Worm (Caenorhabditis elegans) whole organism, L1 larva: ENCODE data around the gene ZK470.6.

Source experiments
- C04F5.9 ChIP-seq: sonication (generic microtip); optimal IDR thresholded peaks from 2 replicates; lab custom pipeline; 2016; ENCODE audit warnings: missing genetic modification characterization, missing compliant biosample characterization
- C34B4.2 ChIP-seq: sonication (generic microtip); optimal IDR thresholded peaks from 2 replicates; lab custom pipeline; 2017; ENCODE audit warnings: mild to moderate bottlenecking, missing genetic modification characterization, missing compliant biosample characterization
- F16B12.6 ChIP-seq: fragments of 150-350 bp; optimal IDR thresholded peaks from 2 replicates; lab custom pipeline; 2014; ENCODE audit warnings: missing biosample characterization, missing genetic modification characterization
- Y116A8C.19 ChIP-seq: sonication (generic microtip); optimal IDR thresholded peaks from 2 replicates; lab custom pipeline; 2016; ENCODE audit warnings: missing compliant biosample characterization, missing genetic modification characterization, borderline replicate concordance
- aly-2 ChIP-seq: fragments of 150-350 bp; optimal IDR thresholded peaks from 2 replicates; lab custom pipeline; 2014; ENCODE audit warnings: missing biosample characterization, missing genetic modification characterization
- blmp-1 ChIP-seq: fragments of 150-350 bp; optimal IDR thresholded peaks from 2 replicates; lab custom pipeline; 2014; ENCODE audit warnings: missing biosample characterization, missing genetic modification characterization
- ceh-63 ChIP-seq: fragments of 200-800 bp; sonication (Bioruptor generic); optimal IDR thresholded peaks from 2 replicates; lab custom pipeline; 2018; ENCODE audit warnings: mild to moderate bottlenecking, missing genetic modification characterization, missing compliant biosample characterization
- ceh-8 ChIP-seq: fragments of 200-800 bp; sonication (Bioruptor generic); optimal IDR thresholded peaks from 2 replicates; lab custom pipeline; 2018; ENCODE audit warnings: mild to moderate bottlenecking, missing genetic modification characterization, moderate library complexity, missing compliant biosample characterization
- ceh-82 ChIP-seq, 3 experiments: fragments of 150-350 bp in 1 of 3; sonication (generic microtip) in 2 of 3; optimal IDR thresholded peaks; 2 replicates each; lab custom pipeline; 2014 to 2017; ENCODE audit warnings: missing biosample characterization in 3 of 3, missing genetic modification characterization in 3 of 3
- ceh-88 ChIP-seq: fragments of 200-800 bp; sonication (Bioruptor generic); IDR thresholded peaks from 2 replicates; pipeline ENCODE4 v1.3.6; 2022; ENCODE audit warnings: missing genetic modification characterization, missing compliant biosample characterization
- ceh-90 ChIP-seq: sonication (generic microtip); optimal IDR thresholded peaks from 2 replicates; lab custom pipeline; 2016; ENCODE audit warnings: missing genetic modification characterization, missing compliant biosample characterization
- ces-1 ChIP-seq: fragments of 150-350 bp; optimal IDR thresholded peaks from 2 replicates; lab custom pipeline; 2014; ENCODE audit warnings: missing biosample characterization, missing genetic modification reagents, missing genetic modification characterization
- dsc-1 ChIP-seq: sonication (generic microtip); optimal IDR thresholded peaks from 2 replicates; lab custom pipeline; 2016; ENCODE audit warnings: mild to moderate bottlenecking, missing genetic modification characterization, missing compliant biosample characterization
- ets-5 ChIP-seq: fragments of 200-800 bp; sonication (Bioruptor generic); IDR thresholded peaks from 2 replicates; pipeline ENCODE4 v1.3.6; 2022; ENCODE audit warnings: missing genetic modification characterization, missing compliant biosample characterization
- fkh-10 ChIP-seq: sonication (generic microtip); optimal IDR thresholded peaks from 2 replicates; lab custom pipeline; 2017; ENCODE audit warnings: missing biosample characterization, missing genetic modification reagents, missing genetic modification characterization
- fkh-8 ChIP-seq: sonication (generic microtip); optimal IDR thresholded peaks from 2 replicates; lab custom pipeline; 2016; ENCODE audit warnings: mild to moderate bottlenecking, missing genetic modification characterization, missing compliant biosample characterization
- hpl-2 ChIP-seq: fragments of 150-350 bp; optimal IDR thresholded peaks from 2 replicates; lab custom pipeline; 2014; ENCODE audit warnings: missing biosample characterization, missing genetic modification reagents, missing genetic modification characterization
- jun-1 ChIP-seq: fragments of 150-350 bp; optimal IDR thresholded peaks from 2 replicates; lab custom pipeline; 2014; ENCODE audit warnings: missing biosample characterization, missing genetic modification reagents, missing genetic modification characterization
- lin-14 ChIP-seq: fragments of 200-800 bp; sonication (Bioruptor generic); optimal IDR thresholded peaks from 2 replicates; lab custom pipeline; 2018; ENCODE audit warnings: mild to moderate bottlenecking, missing genetic modification characterization, moderate library complexity, missing compliant biosample characterization
- lin-15B ChIP-seq: fragments of 150-350 bp; sonication (generic microtip); optimal IDR thresholded peaks from 3 replicates; lab custom pipeline; 2014; ENCODE audit warnings: missing biosample characterization, missing genetic modification characterization
- mdl-1 ChIP-seq, 2 experiments: fragments of 150-350 bp; optimal IDR thresholded peaks; 2 replicates each; lab custom pipeline; 2014 to 2017; ENCODE audit warnings: missing biosample characterization in 2 of 2, missing genetic modification characterization in 2 of 2, inconsistent platforms in 1 of 2
- nhr-12 ChIP-seq: sonication (generic microtip); optimal IDR thresholded peaks from 2 replicates; lab custom pipeline; 2017; ENCODE audit warnings: missing biosample characterization, missing genetic modification characterization
- nhr-20 ChIP-seq: sonication (generic microtip); optimal IDR thresholded peaks from 2 replicates; lab custom pipeline; 2016; ENCODE audit warnings: mild to moderate bottlenecking, missing genetic modification characterization, missing compliant biosample characterization
- nhr-28 ChIP-seq: fragments of 150-350 bp; optimal IDR thresholded peaks from 2 replicates; lab custom pipeline; 2014; ENCODE audit warnings: missing biosample characterization, missing genetic modification characterization
- nhr-47 ChIP-seq: sonication (generic microtip); optimal IDR thresholded peaks from 2 replicates; lab custom pipeline; 2016; ENCODE audit warnings: mild to moderate bottlenecking, missing genetic modification characterization, moderate library complexity, missing compliant biosample characterization
- nhr-71 ChIP-seq: sonication (generic microtip); optimal IDR thresholded peaks from 2 replicates; lab custom pipeline; 2016; ENCODE audit warnings: mild to moderate bottlenecking, missing genetic modification characterization, moderate library complexity, missing compliant biosample characterization
- nhr-85 ChIP-seq: sonication (generic microtip); peaks from one replicate; lab custom pipeline; 2016; ENCODE audit warnings: missing genetic modification characterization, inconsistent platforms, missing compliant biosample characterization
- nhr-90 ChIP-seq: sonication (generic microtip); optimal IDR thresholded peaks from 2 replicates; lab custom pipeline; 2016; ENCODE audit warnings: mild to moderate bottlenecking, missing genetic modification characterization, missing compliant biosample characterization; ENCODE audit not compliant: poor library complexity
- rnt-1 ChIP-seq: sonication (generic microtip); optimal IDR thresholded peaks from 2 replicates; lab custom pipeline; 2016; ENCODE audit warnings: mild to moderate bottlenecking, missing genetic modification characterization, moderate library complexity, missing compliant biosample characterization
- snu-23 ChIP-seq: sonication (generic microtip); optimal IDR thresholded peaks from 2 replicates; lab custom pipeline; 2016; ENCODE audit warnings: missing genetic modification characterization, missing compliant biosample characterization
- sox-4 ChIP-seq: sonication (generic microtip); optimal IDR thresholded peaks from 2 replicates; lab custom pipeline; 2016; ENCODE audit warnings: missing genetic modification characterization, missing compliant biosample characterization
- sup-37 ChIP-seq: fragments of 200-800 bp; sonication (Bioruptor generic); optimal IDR thresholded peaks from 2 replicates; lab custom pipeline; 2018; ENCODE audit warnings: mild to moderate bottlenecking, missing genetic modification characterization, missing compliant biosample characterization
- unc-130 ChIP-seq: fragments of 150-350 bp; optimal IDR thresholded peaks from 2 replicates; lab custom pipeline; 2017; ENCODE audit warnings: missing biosample characterization, missing genetic modification characterization, inconsistent platforms
- unc-30 ChIP-seq: sonication (generic microtip); optimal IDR thresholded peaks from 2 replicates; lab custom pipeline; 2017; ENCODE audit warnings: missing biosample characterization, missing genetic modification characterization
- unc-62 ChIP-seq: fragments of 150-350 bp; optimal IDR thresholded peaks from 2 replicates; lab custom pipeline; 2014; ENCODE audit warnings: missing biosample characterization, missing genetic modification reagents, missing genetic modification characterization
- vab-15 ChIP-seq: sonication (generic microtip); optimal IDR thresholded peaks from 2 replicates; lab custom pipeline; 2017; ENCODE audit warnings: missing genotype, mild to moderate bottlenecking, missing genetic modification characterization, missing compliant biosample characterization
- xbp-1 ChIP-seq: sonication (generic microtip); optimal IDR thresholded peaks from 2 replicates; lab custom pipeline; 2016; ENCODE audit warnings: missing genetic modification characterization, missing compliant biosample characterization
- zag-1 ChIP-seq: fragments of 150-350 bp; optimal IDR thresholded peaks from 2 replicates; lab custom pipeline; 2014; ENCODE audit warnings: missing biosample characterization, missing genetic modification characterization
- zip-4 ChIP-seq: fragments of 200-800 bp; sonication (Bioruptor generic); optimal IDR thresholded peaks from 2 replicates; lab custom pipeline; 2018; ENCODE audit warnings: mild to moderate bottlenecking, missing genetic modification characterization, moderate library complexity, missing compliant biosample characterization
- ztf-11 ChIP-seq, 2 experiments: sonication (generic microtip); optimal IDR thresholded peaks; 2 replicates each; lab custom pipeline; 2016 to 2017; ENCODE audit warnings: missing genetic modification characterization in 2 of 2, missing biosample characterization in 1 of 2, missing compliant biosample characterization in 1 of 2

Gene ZK470.6

DNA sequence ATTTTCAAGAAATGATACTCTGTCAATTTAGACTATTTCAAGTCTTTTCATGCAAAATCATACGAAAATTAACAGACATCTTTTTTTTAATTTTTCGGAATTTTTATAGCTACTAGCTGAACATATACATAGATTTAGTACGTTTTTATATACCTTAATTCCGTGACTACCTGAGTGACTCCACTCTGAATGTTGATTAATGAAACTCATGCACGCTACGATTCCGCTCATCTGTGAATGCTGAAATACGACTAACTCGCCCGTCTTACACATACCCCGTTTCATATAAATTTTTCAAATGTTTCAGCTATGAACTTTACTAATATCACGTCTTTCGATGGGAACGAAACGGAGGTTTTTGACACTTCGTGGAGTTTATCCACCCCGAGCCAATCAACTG is 10.1 kb downstream of the ZK470.6 start, which contains the start of gene ZK470.14:
ZK470.14 (plus strand) TSS at position 301 of the 400 bp plus-strand sequence.
- TF ChIP-seq lin-15B (tag; lab: Kevin White, UChicago) (no peak), ceh-90 (tag; lab: Kevin White, UChicago) (no peak), snu-23 (GFP tag; lab: Kevin White, UChicago) (no peak), lin-14 (GFP tag; lab: Kevin White, UChicago) (no peak), ets-5 (GFP tag; lab: Robert Waterston, UW) (no peak), nhr-28 (tag; lab: Kevin White, UChicago) (no peak), ceh-8 (GFP tag; lab: Kevin White, UChicago) (no peak), ztf-11 (tag; optimal IDR thresholded peaks at IDR 0.05; lab: Kevin White, UChicago) (no peak), unc-62 (GFP tag; lab: Kevin White, UChicago) (no peak), ceh-88 (GFP tag; lab: Robert Waterston, UW) (no peak), unc-130 (tag; lab: Kevin White, UChicago) (no peak), ceh-63 (GFP tag; lab: Kevin White, UChicago) (no peak), rnt-1 (no peak), nhr-47 (tag; lab: Kevin White, UChicago) (no peak), sox-4 (tag; lab: Kevin White, UChicago) (no peak), zip-4 (GFP tag; lab: Kevin White, UChicago) (no peak), ces-1 (GFP tag; lab: Kevin White, UChicago) (no peak)

DNA sequence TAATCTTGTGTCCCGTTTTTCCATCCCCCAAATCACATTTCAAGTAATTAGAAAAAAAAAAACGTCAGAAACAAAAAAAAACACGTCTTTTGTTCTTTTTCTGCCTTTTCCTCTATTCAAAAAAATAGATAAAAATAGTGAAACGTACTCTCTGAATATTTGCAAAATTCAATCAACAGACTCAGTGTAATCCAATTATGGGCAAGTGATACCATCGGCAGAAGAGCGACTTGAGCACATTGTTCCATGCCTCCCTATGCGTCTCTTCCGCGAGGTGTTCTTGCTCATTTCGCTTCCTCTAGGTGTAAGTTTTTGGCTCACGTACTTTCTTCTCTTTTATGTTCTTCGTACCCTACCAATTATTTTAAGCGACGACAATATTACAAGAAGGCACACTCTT is 13.9 kb downstream of the ZK470.6 start, which contains the start of gene ZK470.1:
ZK470.1 (plus strand) TSS at position 301 of the 400 bp plus-strand sequence.
- TF ChIP-seq xbp-1 (tag; lab: Kevin White, UChicago) (no peak), lin-14 (GFP tag; lab: Kevin White, UChicago) (peak; percentile 9), Y116A8C.19 (tag; lab: Kevin White, UChicago) (no peak)

DNA sequence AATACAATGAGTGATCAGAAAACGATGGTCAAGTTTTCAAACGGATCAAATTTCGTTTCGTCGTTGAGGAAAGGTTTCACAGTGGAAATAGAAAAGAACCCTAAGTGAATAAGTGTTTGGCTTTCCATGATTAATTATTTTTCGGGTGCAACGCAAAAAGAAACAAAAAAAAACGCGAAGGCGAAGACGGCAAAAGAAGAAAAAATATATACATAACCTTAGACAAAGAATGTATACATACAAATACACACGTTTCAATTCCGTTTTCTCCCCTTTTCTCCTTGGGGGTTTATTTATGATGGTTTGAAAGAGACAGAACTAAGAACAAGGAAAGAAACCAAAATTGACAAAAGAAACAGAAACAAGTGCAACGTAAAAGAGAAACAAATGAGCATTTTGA is 15.4 kb downstream of the ZK470.6 start:
- no peak for TF ChIP-seq jun-1 (tag; lab: Kevin White, UChicago)
- peak; percentile 62 for TF ChIP-seq nhr-85 (tag; lab: Kevin White, UChicago)
- TF ChIP-seq unc-30 (tag; lab: Kevin White, UChicago), result no peak
- no peak for TF ChIP-seq nhr-12
- peak; percentile 39 for TF ChIP-seq lin-14 (GFP tag; lab: Kevin White, UChicago)
- no peak for TF ChIP-seq ceh-8 (GFP tag; lab: Kevin White, UChicago)
- no peak for TF ChIP-seq aly-2 (tag; lab: Kevin White, UChicago)
- TF ChIP-seq nhr-20 (tag; lab: Kevin White, UChicago), result no peak
- no peak for TF ChIP-seq vab-15 (tag; lab: Kevin White, UChicago)
- TF ChIP-seq nhr-71 (tag; lab: Kevin White, UChicago), result peak; percentile 0
- TF ChIP-seq blmp-1 (tag; lab: Kevin White, UChicago), result peak; percentile 50
- TF ChIP-seq hpl-2, result no peak
- TF ChIP-seq fkh-8 (tag; lab: Kevin White, UChicago), result no peak
- TF ChIP-seq, all 84 proteins: peak for 4

DNA sequence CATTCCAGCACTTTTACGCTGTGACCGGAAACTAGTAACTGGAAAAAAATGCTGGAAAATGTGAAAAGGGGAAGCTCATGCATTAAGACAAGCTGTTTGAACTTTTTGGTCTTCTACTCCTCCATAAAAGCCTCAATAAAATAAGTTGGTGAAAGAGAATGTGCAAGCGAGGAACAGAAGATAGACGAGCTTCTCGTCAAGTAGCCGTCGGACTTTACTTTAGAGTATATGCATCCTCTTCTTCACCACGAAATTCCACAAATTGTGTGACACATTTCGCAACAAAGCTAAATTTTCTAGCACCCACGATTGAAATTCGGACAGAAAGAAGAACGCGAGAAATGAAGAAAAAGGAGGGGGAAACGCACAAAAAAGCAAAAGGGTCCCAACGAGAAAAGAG is 17.4 kb downstream of the ZK470.6 start:
- TF ChIP-seq ceh-82 (tag; optimal IDR thresholded peaks at IDR 0.05; lab: Kevin White, UChicago), result no peak
- TF ChIP-seq sup-37, result no peak
- no peak for TF ChIP-seq snu-23 (GFP tag; lab: Kevin White, UChicago)
- no peak for TF ChIP-seq dsc-1 (tag; lab: Kevin White, UChicago)
- TF ChIP-seq nhr-90 (tag; lab: Kevin White, UChicago), result no peak
- no peak for TF ChIP-seq zag-1 (tag; lab: Kevin White, UChicago)
- no peak for TF ChIP-seq nhr-28 (tag; lab: Kevin White, UChicago)
- no peak for TF ChIP-seq fkh-10 (GFP tag; lab: Kevin White, UChicago)
- TF ChIP-seq ceh-63 (GFP tag; lab: Kevin White, UChicago), result no peak
- TF ChIP-seq F16B12.6 (tag; lab: Kevin White, UChicago), result no peak
- no peak for TF ChIP-seq C34B4.2 (tag; lab: Kevin White, UChicago)
- no peak for TF ChIP-seq mdl-1 (tag; optimal IDR thresholded peaks at IDR 0.05; lab: Kevin White, UChicago)
- TF ChIP-seq C04F5.9 (tag; lab: Kevin White, UChicago), result no peak
